Worm (Caenorhabditis elegans) whole organism, late embryonic: ENCODE data around the gene Y37D8A.8.

Experiments
- pha-4 ChIP-seq: fragments of 150-350 bp; optimal IDR thresholded peaks from 2 replicates; lab custom pipeline; 2018; ENCODE audit warnings: missing biosample characterization, missing genetic modification reagents, missing genetic modification characterization
- zip-5 ChIP-seq: sonication (generic microtip); optimal IDR thresholded peaks from 2 replicates; lab custom pipeline; 2016; ENCODE audit warnings: missing genetic modification characterization, missing compliant biosample characterization

DNA sequence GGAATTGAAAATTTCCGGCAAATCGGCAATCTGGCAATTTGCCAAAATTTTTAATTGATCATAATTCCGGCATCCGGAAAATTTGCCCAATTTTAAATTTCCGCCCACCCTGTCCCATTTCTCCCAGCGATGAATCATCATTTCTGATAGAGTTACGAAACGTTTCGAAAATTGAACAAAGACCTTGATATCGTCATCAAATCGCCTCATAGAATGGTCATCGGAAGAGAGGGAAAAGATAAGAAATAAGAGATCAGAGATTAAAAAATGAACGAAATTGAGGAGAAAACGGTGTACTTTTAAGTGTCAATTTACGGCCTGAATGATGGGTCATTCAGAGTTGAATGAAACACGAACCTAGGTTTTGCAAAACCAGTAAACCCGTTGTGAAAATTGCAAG, 17.1 kb upstream of the Y37D8A.8 start:
- no peak for TF ChIP-seq zip-5
- TF ChIP-seq pha-4 (tag; lab: Kevin White, UChicago): no peak
